Worm (Caenorhabditis elegans): ENCODE data around the gene nspb-8.
"Not testable (repeated sequence)": the region's sequence is repeated elsewhere in the genome, so short reads cannot be mapped to it uniquely, and the experiment has no call there.

Gene nspb-8

ce11 chrII:14567811-14568210 lies 12.6 kb downstream of the nspb-8 start:
- TF ChIP-seq aha-1 (tag) = peak; percentile 68
- no peak for TF ChIP-seq mes-2 (tag; optimal IDR thresholded peaks at IDR 0.05; ENCODE audit: poor library complexity, severe bottlenecking)

- TF ChIP-seq lsy-2 (tag; optimal IDR thresholded peaks at IDR 0.05) = peak; percentile 15 to 94
- TF ChIP-seq nhr-77 (tag; optimal IDR thresholded peaks at IDR 0.05) = peak; percentile 32
- TF ChIP-seq hmg-1.1 (GFP tag; IDR thresholded peaks at IDR 0.05) = 0 out of 2 replicates have a peak, but pooled peaks have one; percentile 44
- TF ChIP-seq ZK337.2 (GFP tag; IDR thresholded peaks at IDR 0.05) = peak; percentile 69; the same call in 1 of the 2 replicates
- TF ChIP-seq hif-1 (tag; optimal IDR thresholded peaks at IDR 0.05) = peak in 1 of 2 experiments; percentile 32
- TF ChIP-seq unc-130 (GFP tag; optimal IDR thresholded peaks at IDR 0.05) = peak; percentile 12
- TF ChIP-seq madf-5 (GFP tag; IDR thresholded peaks at IDR 0.05) = peak in 1 of 2 experiments; percentile 43; a peak in 1 of 4 replicates
- peak; percentile 71 for TF ChIP-seq mes-2 (tag; optimal IDR thresholded peaks at IDR 0.05; ENCODE audit: poor library complexity, severe bottlenecking)
- TF ChIP-seq lin-38 (GFP tag; IDR thresholded peaks at IDR 0.05) = peak; percentile 48
Observed at ce11 chrII:14563766-14564370, 16.6 kb downstream of the nspb-8 start.

ce11 chrII:14561549-14562115 lies 18.8 kb downstream of the nspb-8 start, which contains the start of gene mog-4:
TSS of gene mog-4 (minus strand) at chrII:14561599.
- TF ChIP-seq ceh-32 (tag; optimal IDR thresholded peaks at IDR 0.05; ENCODE audit: poor library complexity) = peak; percentile 57
- peak; percentile 89 for TF ChIP-seq Y105C5A.15 (GFP tag; IDR thresholded peaks at IDR 0.05)
- TF ChIP-seq madf-5 (GFP tag; IDR thresholded peaks at IDR 0.05) = peak; percentile 99 to 100
- TF ChIP-seq mep-1 (tag; optimal IDR thresholded peaks at IDR 0.05) = peak; percentile 90
- TF ChIP-seq lin-29 (GFP tag; IDR thresholded peaks at IDR 0.05) = peak; percentile 98
- TF ChIP-seq gei-8 (GFP tag; optimal IDR thresholded peaks at IDR 0.05) = peak; percentile 41
- peak; percentile 58 for TF ChIP-seq nhr-28 (tag; optimal IDR thresholded peaks at IDR 0.05)
- TF ChIP-seq lim-7 (GFP tag; IDR thresholded peaks at IDR 0.05) = peak; percentile 82
- TF ChIP-seq Y75B8A.6 (GFP tag; IDR thresholded peaks at IDR 0.05) = peak; percentile 100
- peak; percentile 75 for TF ChIP-seq fkh-10 (GFP tag; optimal IDR thresholded peaks at IDR 0.05)
- TF ChIP-seq lin-38 (GFP tag; IDR thresholded peaks at IDR 0.05) = peak; percentile 98
- peak; percentile 100 for TF ChIP-seq nhr-42 (GFP tag; IDR thresholded peaks at IDR 0.05)
- TF ChIP-seq sdz-12 (GFP tag; optimal IDR thresholded peaks at IDR 0.05) = peak; percentile 73
- TF ChIP-seq daf-16 (GFP tag; optimal IDR thresholded peaks at IDR 0.05) = peak; percentile 70 to 92
- peak; percentile 76 for TF ChIP-seq daf-16 (tag; optimal IDR thresholded peaks at IDR 0.05)
- peak; percentile 99 for TF ChIP-seq mdt-29 (GFP tag; IDR thresholded peaks at IDR 0.05)
- TF ChIP-seq ceh-20 (GFP tag; IDR thresholded peaks at IDR 0.05) = peak; percentile 100
- TF ChIP-seq zfp-2 (tag; optimal IDR thresholded peaks at IDR 0.05) = peak; percentile 87
- peak; percentile 93 for TF ChIP-seq spr-1 (tag; optimal IDR thresholded peaks at IDR 0.05)
- TF ChIP-seq madf-9 (GFP tag; conservative IDR thresholded peaks at IDR 0.05) = peak; percentile 100
- peak; percentile 5 for TF ChIP-seq pqm-1 (tag; optimal IDR thresholded peaks at IDR 0.05)
- peak; percentile 99 for TF ChIP-seq nhr-77 (tag; optimal IDR thresholded peaks at IDR 0.05)
- peak; percentile 94 for TF ChIP-seq dve-1 (tag; optimal IDR thresholded peaks at IDR 0.05; ENCODE audit: insufficient read depth)
- peak; percentile 59 for TF ChIP-seq lin-15B (tag; optimal IDR thresholded peaks at IDR 0.05)
- peak; percentile 98 for TF ChIP-seq nhr-41 (GFP tag; IDR thresholded peaks at IDR 0.05)
- TF ChIP-seq T26A8.4 (GFP tag; IDR thresholded peaks at IDR 0.05) = peak; percentile 99
- TF ChIP-seq hlh-11 (tag; optimal IDR thresholded peaks at IDR 0.05) = peak; percentile 95
- TF ChIP-seq pha-4 (GFP tag; IDR thresholded peaks at IDR 0.05) = peak; percentile 99
- TF ChIP-seq pha-4 (tag; optimal IDR thresholded peaks at IDR 0.05) = not testable (repeated sequence)
- TF ChIP-seq duxl-1 (tag; optimal IDR thresholded peaks at IDR 0.05; ENCODE audit: poor library complexity) = peak; percentile 92
- TF ChIP-seq nhr-237 (tag; optimal IDR thresholded peaks at IDR 0.05) = peak; percentile 54
- TF ChIP-seq nhr-48 (tag; optimal IDR thresholded peaks at IDR 0.05) = peak; percentile 87
- peak; percentile 99 for TF ChIP-seq ceh-44 (GFP tag; IDR thresholded peaks at IDR 0.05)
- peak; percentile 95 for TF ChIP-seq nhr-102 (tag; optimal IDR thresholded peaks at IDR 0.05)
- peak; percentile 98 for TF ChIP-seq daf-19 (GFP tag; conservative IDR thresholded peaks at IDR 0.05)
- TF ChIP-seq dpl-1 (GFP tag; optimal IDR thresholded peaks at IDR 0.05) = peak; percentile 79
- TF ChIP-seq dmd-9 (GFP tag; IDR thresholded peaks at IDR 0.05) = peak; percentile 100
- peak; percentile 98 for TF ChIP-seq mes-2 (tag; optimal IDR thresholded peaks at IDR 0.05; ENCODE audit: poor library complexity, severe bottlenecking)

Data from whole organism, L4 larva.